Worm (Caenorhabditis elegans) whole organism, L1 larva: ENCODE measurements around the gene D2096.13.

Experiments used
- F16B12.6 ChIP-seq: fragments of 150-350 bp; optimal IDR thresholded peaks from 2 replicates; lab custom pipeline; 2014; ENCODE audit warnings: missing biosample characterization, missing genetic modification characterization
- ama-1 ChIP-seq: fragments of 150-350 bp; optimal IDR thresholded peaks from 2 replicates; lab custom pipeline; 2014
- ceh-82 ChIP-seq, 3 experiments: fragments of 150-350 bp in 1 of 3; sonication (generic microtip) in 2 of 3; optimal IDR thresholded peaks; 2 replicates each; lab custom pipeline; 2014 to 2017; ENCODE audit warnings: missing biosample characterization in 3 of 3, missing genetic modification characterization in 3 of 3
- ceh-90 ChIP-seq: sonication (generic microtip); optimal IDR thresholded peaks from 2 replicates; lab custom pipeline; 2016; ENCODE audit warnings: missing genetic modification characterization, missing compliant biosample characterization
- dpl-1 ChIP-seq, 3 experiments: fragments of 150-350 bp in 2 of 3; sonication (generic microtip) in 1 of 3; optimal IDR thresholded peaks; 2 replicates each; lab custom pipeline; 2014 to 2017; ENCODE audit warnings: missing biosample characterization in 3 of 3, missing genetic modification characterization in 3 of 3, missing genetic modification reagents in 3 of 3
- efl-1 ChIP-seq, 4 experiments: fragments of 150-350 bp; optimal IDR thresholded peaks in 3 of 4; peaks in 1 of 4; 1 replicate in 1 of 4; 2 replicates in 3 of 4; lab custom pipeline; 2014; ENCODE audit warnings: missing biosample characterization in 2 of 4, missing genetic modification characterization in 2 of 4, missing genetic modification reagents in 2 of 4
- efl-3 ChIP-seq: fragments of 200-800 bp; sonication (Bioruptor generic); optimal IDR thresholded peaks from 2 replicates; lab custom pipeline; 2018; ENCODE audit warnings: mild to moderate bottlenecking, missing genetic modification characterization, missing compliant biosample characterization
- egl-13 ChIP-seq: sonication (generic microtip); optimal IDR thresholded peaks from 2 replicates; lab custom pipeline; 2016; ENCODE audit warnings: missing genotype, missing genetic modification reagents, missing genetic modification characterization, missing compliant biosample characterization
- fkh-4 ChIP-seq: sonication (generic microtip); optimal IDR thresholded peaks from 2 replicates; lab custom pipeline; 2016; ENCODE audit warnings: missing compliant biosample characterization, missing genetic modification characterization, borderline replicate concordance
- grh-1 ChIP-seq: fragments of 200-800 bp; sonication (Bioruptor generic); IDR thresholded peaks from 2 replicates; pipeline ENCODE4 v1.3.6; 2022; ENCODE audit warnings: missing genetic modification reagents, missing genetic modification characterization, missing compliant biosample characterization
- irx-1 ChIP-seq: sonication (generic microtip); optimal IDR thresholded peaks from 2 replicates; lab custom pipeline; 2016; ENCODE audit warnings: missing genetic modification characterization, missing compliant biosample characterization
- isw-1 ChIP-seq: fragments of 200-800 bp; sonication (Bioruptor generic); IDR thresholded peaks from 2 replicates; pipeline ENCODE4 v1.3.6; 2022; ENCODE audit warnings: missing genetic modification characterization, missing compliant biosample characterization
- lin-13 ChIP-seq: fragments of 150-350 bp; optimal IDR thresholded peaks from 2 replicates; lab custom pipeline; 2014; ENCODE audit warnings: missing biosample characterization, missing genetic modification reagents, missing genetic modification characterization
- lin-15B ChIP-seq: fragments of 150-350 bp; sonication (generic microtip); optimal IDR thresholded peaks from 3 replicates; lab custom pipeline; 2014; ENCODE audit warnings: missing biosample characterization, missing genetic modification characterization
- lin-35 ChIP-seq, 2 experiments: fragments of 150-350 bp; optimal IDR thresholded peaks; 2 replicates each; lab custom pipeline; 2014; ENCODE audit warnings: missing biosample characterization in 2 of 2, missing genetic modification characterization in 2 of 2, missing genetic modification reagents in 2 of 2
- lir-3 ChIP-seq: sonication (generic microtip); optimal IDR thresholded peaks from 2 replicates; lab custom pipeline; 2016; ENCODE audit warnings: mild to moderate bottlenecking, missing genetic modification characterization, moderate library complexity, missing compliant biosample characterization; ENCODE audit not compliant: poor library complexity
- lsy-2 ChIP-seq, 2 experiments: fragments of 150-350 bp; optimal IDR thresholded peaks; 2 replicates each; lab custom pipeline; 2014; ENCODE audit warnings: missing biosample characterization in 2 of 2, missing genetic modification characterization in 2 of 2
- nhr-19 ChIP-seq: fragments of 200-800 bp; sonication (Bioruptor generic); conservative IDR thresholded peaks from 2 replicates; pipeline ENCODE4 v1.3.6; 2022; ENCODE audit warnings: missing genetic modification characterization, missing compliant biosample characterization
- nhr-20 ChIP-seq: sonication (generic microtip); optimal IDR thresholded peaks from 2 replicates; lab custom pipeline; 2016; ENCODE audit warnings: mild to moderate bottlenecking, missing genetic modification characterization, missing compliant biosample characterization
- nhr-28 ChIP-seq: fragments of 150-350 bp; optimal IDR thresholded peaks from 2 replicates; lab custom pipeline; 2014; ENCODE audit warnings: missing biosample characterization, missing genetic modification characterization
- nhr-47 ChIP-seq: sonication (generic microtip); optimal IDR thresholded peaks from 2 replicates; lab custom pipeline; 2016; ENCODE audit warnings: mild to moderate bottlenecking, missing genetic modification characterization, moderate library complexity, missing compliant biosample characterization
- nhr-71 ChIP-seq: sonication (generic microtip); optimal IDR thresholded peaks from 2 replicates; lab custom pipeline; 2016; ENCODE audit warnings: mild to moderate bottlenecking, missing genetic modification characterization, moderate library complexity, missing compliant biosample characterization
- nhr-76 ChIP-seq: sonication (generic microtip); optimal IDR thresholded peaks from 2 replicates; lab custom pipeline; 2017; ENCODE audit warnings: missing biosample characterization, missing genetic modification characterization
- nhr-77 ChIP-seq: fragments of 150-350 bp; optimal IDR thresholded peaks from 2 replicates; lab custom pipeline; 2014; ENCODE audit warnings: missing biosample characterization, missing genetic modification characterization
- nhr-85 ChIP-seq: sonication (generic microtip); peaks from one replicate; lab custom pipeline; 2016; ENCODE audit warnings: missing genetic modification characterization, inconsistent platforms, missing compliant biosample characterization
- nhr-90 ChIP-seq: sonication (generic microtip); optimal IDR thresholded peaks from 2 replicates; lab custom pipeline; 2016; ENCODE audit warnings: mild to moderate bottlenecking, missing genetic modification characterization, missing compliant biosample characterization; ENCODE audit not compliant: poor library complexity
- pag-3 ChIP-seq: sonication (generic microtip); optimal IDR thresholded peaks from 2 replicates; lab custom pipeline; 2017; ENCODE audit warnings: missing genetic modification characterization, mild to moderate bottlenecking, missing compliant biosample characterization, antibody characterized with exemption, borderline replicate concordance; ENCODE audit not compliant: insufficient read depth
- pax-3 ChIP-seq: fragments of 200-800 bp; sonication (Bioruptor generic); optimal IDR thresholded peaks from 2 replicates; lab custom pipeline; 2018; ENCODE audit warnings: mild to moderate bottlenecking, missing genetic modification characterization, moderate library complexity, missing compliant biosample characterization
- rnt-1 ChIP-seq: sonication (generic microtip); optimal IDR thresholded peaks from 2 replicates; lab custom pipeline; 2016; ENCODE audit warnings: mild to moderate bottlenecking, missing genetic modification characterization, moderate library complexity, missing compliant biosample characterization
- snu-23 ChIP-seq: sonication (generic microtip); optimal IDR thresholded peaks from 2 replicates; lab custom pipeline; 2016; ENCODE audit warnings: missing genetic modification characterization, missing compliant biosample characterization
- sox-4 ChIP-seq: sonication (generic microtip); optimal IDR thresholded peaks from 2 replicates; lab custom pipeline; 2016; ENCODE audit warnings: missing genetic modification characterization, missing compliant biosample characterization
- sup-37 ChIP-seq: fragments of 200-800 bp; sonication (Bioruptor generic); optimal IDR thresholded peaks from 2 replicates; lab custom pipeline; 2018; ENCODE audit warnings: mild to moderate bottlenecking, missing genetic modification characterization, missing compliant biosample characterization
- swsn-7 ChIP-seq: sonication (generic microtip); optimal IDR thresholded peaks from 2 replicates; lab custom pipeline; 2016; ENCODE audit warnings: missing genetic modification characterization, missing compliant biosample characterization
- tbx-2 ChIP-seq: sonication (generic microtip); optimal IDR thresholded peaks from 2 replicates; lab custom pipeline; 2016; ENCODE audit warnings: missing genetic modification characterization, missing compliant biosample characterization
- unc-98 ChIP-seq: fragments of 200-800 bp; sonication (Bioruptor generic); IDR thresholded peaks from 2 replicates; pipeline ENCODE4 v1.3.6; 2022; ENCODE audit warnings: missing genetic modification characterization, missing compliant biosample characterization
- vab-15 ChIP-seq: sonication (generic microtip); optimal IDR thresholded peaks from 2 replicates; lab custom pipeline; 2017; ENCODE audit warnings: missing genotype, mild to moderate bottlenecking, missing genetic modification characterization, missing compliant biosample characterization
- xbp-1 ChIP-seq: sonication (generic microtip); optimal IDR thresholded peaks from 2 replicates; lab custom pipeline; 2016; ENCODE audit warnings: missing genetic modification characterization, missing compliant biosample characterization
- zip-4 ChIP-seq: fragments of 200-800 bp; sonication (Bioruptor generic); optimal IDR thresholded peaks from 2 replicates; lab custom pipeline; 2018; ENCODE audit warnings: mild to moderate bottlenecking, missing genetic modification characterization, moderate library complexity, missing compliant biosample characterization
- ztf-11 ChIP-seq, 2 experiments: sonication (generic microtip); optimal IDR thresholded peaks; 2 replicates each; lab custom pipeline; 2016 to 2017; ENCODE audit warnings: missing genetic modification characterization in 2 of 2, missing biosample characterization in 1 of 2, missing compliant biosample characterization in 1 of 2
- ztf-4 ChIP-seq: fragments of 150-350 bp; optimal IDR thresholded peaks from 2 replicates; lab custom pipeline; 2014; ENCODE audit warnings: missing biosample characterization, missing genetic modification characterization

D2096.13 gene

ce11 chrIV:8333988-8334863 lies 24.2 kb downstream of the D2096.13 start, which contains the start of gene his-32 (continued):
- TF ChIP-seq efl-1 (optimal IDR thresholded peaks at IDR 0.05; lab: Kevin White, UChicago) (peak; percentile 18 to 43), efl-1 (GFP tag; optimal IDR thresholded peaks at IDR 0.05 in 1 of 2; lab: Kevin White, UChicago) (peak in 1 of 2 experiments; percentile 89), pag-3 (tag; lab: Kevin White, UChicago) (no peak), nhr-85 (tag; lab: Kevin White, UChicago) (peak; percentile 81), efl-3 (GFP tag; lab: Kevin White, UChicago) (peak; percentile 82), lir-3 (tag; lab: Kevin White, UChicago) (peak; percentile 56), ztf-11 (tag; optimal IDR thresholded peaks at IDR 0.05; lab: Kevin White, UChicago) (peak; percentile 60 to 97), sup-37 (no peak), snu-23 (GFP tag; lab: Kevin White, UChicago) (peak; percentile 68), ztf-4 (tag; lab: Kevin White, UChicago) (peak; percentile 72), lin-13 (GFP tag; lab: Kevin White, UChicago) (peak; percentile 55), nhr-20 (tag; lab: Kevin White, UChicago) (peak; percentile 59), fkh-4 (no peak), tbx-2 (tag; lab: Kevin White, UChicago) (peak; percentile 38), nhr-19 (peak; percentile 16; the same call in 1 of the 2 replicates), zip-4 (GFP tag; lab: Kevin White, UChicago) (no peak), nhr-76 (tag; lab: Kevin White, UChicago) (no peak), irx-1 (tag; lab: Kevin White, UChicago) (no peak), grh-1 (peak; percentile 21; the same call in 1 of the 2 replicates), lin-35 (GFP tag; optimal IDR thresholded peaks at IDR 0.05; lab: Kevin White, UChicago) (peak in 1 of 2 experiments; percentile 18), lin-15B (tag; lab: Kevin White, UChicago) (no peak), ceh-90 (tag; lab: Kevin White, UChicago) (no peak), nhr-90 (tag; lab: Kevin White, UChicago) (peak; percentile 59), nhr-47 (peak; percentile 62), dpl-1 (GFP tag; optimal IDR thresholded peaks at IDR 0.05; lab: Kevin White, UChicago) (peak in 2 of 3 experiments; percentile 1 to 34), xbp-1 (tag; lab: Kevin White, UChicago) (peak; percentile 39)

- TF ChIP-seq ama-1 (lab: Kevin White, UChicago): no peak
- TF ChIP-seq nhr-90 (tag; lab: Kevin White, UChicago): no peak
- TF ChIP-seq pax-3 (tag; lab: Kevin White, UChicago): no peak
- no peak for TF ChIP-seq sup-37
These were observed 24.6 kb downstream of the D2096.13 start, which contains the start of gene his-31 for ce11 chrIV:8333954-8333987. his-31 (minus strand) TSS chrIV:8333983.

- TF ChIP-seq lin-15B (tag; lab: Kevin White, UChicago) (no peak), grh-1 (no peak), nhr-28 (tag; lab: Kevin White, UChicago) (no peak), nhr-77 (tag; lab: Kevin White, UChicago) (no peak), sox-4 (tag; lab: Kevin White, UChicago) (no peak), unc-98 (no peak), ceh-82 (tag; optimal IDR thresholded peaks at IDR 0.05; lab: Kevin White, UChicago) (no peak), F16B12.6 (tag; lab: Kevin White, UChicago) (no peak), dpl-1 (GFP tag; optimal IDR thresholded peaks at IDR 0.05; lab: Kevin White, UChicago) (no peak), lsy-2 (tag; optimal IDR thresholded peaks at IDR 0.05; lab: Kevin White, UChicago) (no peak), isw-1 (GFP tag; lab: Robert Waterston, UW) (no peak), tbx-2 (tag; lab: Kevin White, UChicago) (no peak), rnt-1 (tag; lab: Kevin White, UChicago) (no peak), nhr-19 (no peak), egl-13 (tag; lab: Kevin White, UChicago) (no peak), swsn-7 (tag; lab: Kevin White, UChicago) (no peak), nhr-71 (tag; lab: Kevin White, UChicago) (no peak), sup-37 (no peak), vab-15 (tag; lab: Kevin White, UChicago) (no peak), nhr-47 (no peak)
These were observed 24.8 kb downstream of the D2096.13 start for ce11 chrIV:8333554-8333953.
